Worm (Caenorhabditis elegans) whole organism, L4 larva: ENCODE measurements around the gene K08H2.10.

Source experiments
- daf-12 ChIP-seq: fragments of 150-350 bp; optimal IDR thresholded peaks from 2 replicates; lab custom pipeline; 2014; ENCODE audit warnings: missing biosample characterization, missing genetic modification reagents, missing genetic modification characterization
- egl-27 ChIP-seq: sonication (generic microtip); optimal IDR thresholded peaks from 3 replicates; lab custom pipeline; 2017; ENCODE audit warnings: missing biosample characterization, missing genetic modification reagents, missing genetic modification characterization
- gei-8 ChIP-seq: fragments of 200-800 bp; sonication (Bioruptor generic); optimal IDR thresholded peaks from 2 replicates; lab custom pipeline; 2018; ENCODE audit warnings: mild to moderate bottlenecking, missing genetic modification characterization, missing compliant biosample characterization
- nhr-10 ChIP-seq: fragments of 150-350 bp; optimal IDR thresholded peaks from 2 replicates; lab custom pipeline; 2014; ENCODE audit warnings: missing biosample characterization, missing genetic modification characterization

ce11 chrX:13284091-13284490 is 26.5 kb downstream of the K08H2.10 start, which contains the start of gene cyp-14A4:
- no peak for TF ChIP-seq gei-8 (GFP tag; lab: Kevin White, UChicago)
- TF ChIP-seq egl-27 (tag; lab: Kevin White, UChicago) = no peak
- no peak for TF ChIP-seq nhr-10
- no peak for TF ChIP-seq daf-12 (tag; lab: Kevin White, UChicago)
